Fruit fly (Drosophila melanogaster): ENCODE results near the gene CG7691.
A peak's percentile ranks its signal among the peaks of the same experiment; 100 is the strongest.

CG7691 gene

dm6 chr3R:18573699-18574259 is 14.1 kb downstream of the CG7691 start (continued):
- TF ChIP-seq peb (GFP tag; IDR thresholded peaks at IDR 0.05) (peak; percentile 89), knrl (GFP tag; IDR thresholded peaks at IDR 0.05; ENCODE audit: partially characterized antibody) (no peak; the same call in 2 of the 3 replicates), mam (GFP tag; optimal IDR thresholded peaks at IDR 0.05) (peak; percentile 93), CG13123 (GFP tag; optimal IDR thresholded peaks at IDR 0.05) (peak; percentile 78), CG7928 (GFP tag; optimal IDR thresholded peaks at IDR 0.05) (peak; percentile 66), Dll (GFP tag; IDR thresholded peaks at IDR 0.05; ENCODE audit: partially characterized antibody) (no peak), CG13894 (tag; optimal IDR thresholded peaks at IDR 0.05) (peak; percentile 81), oc (tag; optimal IDR thresholded peaks at IDR 0.05) (peak; percentile 89), ci (GFP tag; IDR thresholded peaks at IDR 0.05) (peak; percentile 91), ttk (GFP tag; IDR thresholded peaks at IDR 0.05) (peak; percentile 88), Optix (GFP tag; IDR thresholded peaks at IDR 0.05) (peak; percentile 56; the same call in 1 of the 3 replicates), CG31388 (GFP tag; optimal IDR thresholded peaks at IDR 0.05) (peak; percentile 79), pho (GFP tag; optimal IDR thresholded peaks at IDR 0.05) (peak; percentile 95), PHDP (tag; optimal IDR thresholded peaks at IDR 0.05) (peak; percentile 96), nau (GFP tag; optimal IDR thresholded peaks at IDR 0.05) (peak; percentile 93), CG11456 (GFP tag; IDR thresholded peaks at IDR 0.05) (peak; percentile 90), CG43689 (GFP tag; IDR thresholded peaks at IDR 0.05) (peak; percentile 74), Bdp1 (GFP tag; optimal IDR thresholded peaks at IDR 0.05) (peak; percentile 83), Mad (GFP tag; optimal IDR thresholded peaks at IDR 0.05) (peak; percentile 89), grau (tag; optimal IDR thresholded peaks at IDR 0.05) (peak; percentile 96), Trl (optimal IDR thresholded peaks at IDR 0.05) (peak; percentile 91 to 95), Trl (GFP tag; optimal IDR thresholded peaks at IDR 0.05) (peak; percentile 87), danr (GFP tag; IDR thresholded peaks at IDR 0.05) (peak; percentile 90), CG5953 (GFP tag; IDR thresholded peaks at IDR 0.05) (peak; percentile 79), CG2116 (GFP tag; optimal IDR thresholded peaks at IDR 0.05) (peak; percentile 81), lov (optimal IDR thresholded peaks at IDR 0.05) (no peak), lov (GFP tag; IDR thresholded peaks at IDR 0.05) (peak; percentile 70; the same call in 1 of the 3 replicates), onecut (GFP tag; IDR thresholded peaks at IDR 0.05) (peak; percentile 72), emc (GFP tag; optimal IDR thresholded peaks at IDR 0.05) (peak; percentile 54), zen2 (GFP tag; IDR thresholded peaks at IDR 0.05; ENCODE audit: partially characterized antibody) (no peak), CG12155 (GFP tag; optimal IDR thresholded peaks at IDR 0.05) (peak; percentile 92), Taf1 (GFP tag; IDR thresholded peaks at IDR 0.05) (peak; percentile 90), CG32772 (GFP tag; IDR thresholded peaks at IDR 0.05) (peak; percentile 85), CG1024 (GFP tag; IDR thresholded peaks at IDR 0.05) (peak; percentile 51; the same call in 1 of the 2 replicates), CG3281 (GFP tag; optimal IDR thresholded peaks at IDR 0.05) (peak; percentile 95), CG10543 (GFP tag; optimal IDR thresholded peaks at IDR 0.05) (peak; percentile 83), al (GFP tag; IDR thresholded peaks at IDR 0.05) (peak; percentile 85), CG2120 (GFP tag; optimal IDR thresholded peaks at IDR 0.05) (peak; percentile 97), CG32767 (GFP tag; IDR thresholded peaks at IDR 0.05) (peak; percentile 89), Oli (tag; optimal IDR thresholded peaks at IDR 0.05) (peak; percentile 97), sqz (GFP tag; optimal IDR thresholded peaks at IDR 0.05) (peak; percentile 83), CG34224 (GFP tag; IDR thresholded peaks at IDR 0.05; ENCODE audit: partially characterized antibody) (no peak), CG18619 (GFP tag; optimal IDR thresholded peaks at IDR 0.05) (peak; percentile 95), HHEX (GFP tag; optimal IDR thresholded peaks at IDR 0.05) (peak; percentile 94), ind (GFP tag; optimal IDR thresholded peaks at IDR 0.05) (peak; percentile 92), Opbp (GFP tag; IDR thresholded peaks at IDR 0.05; ENCODE audit: partially characterized antibody) (no peak), CG8765 (GFP tag; IDR thresholded peaks at IDR 0.05) (peak; percentile 68; the same call in 1 of the 2 replicates), CG11504 (tag; optimal IDR thresholded peaks at IDR 0.05) (peak; percentile 95), Gug (GFP tag; IDR thresholded peaks at IDR 0.05) (peak; percentile 81), lola (GFP tag; optimal IDR thresholded peaks at IDR 0.05) (peak in 1 of 3 experiments; percentile 95)

All from whole organism, embryonic.